Worm (Caenorhabditis elegans): ENCODE data around the gene R12B2.7.

R12B2.7 gene

DNA sequence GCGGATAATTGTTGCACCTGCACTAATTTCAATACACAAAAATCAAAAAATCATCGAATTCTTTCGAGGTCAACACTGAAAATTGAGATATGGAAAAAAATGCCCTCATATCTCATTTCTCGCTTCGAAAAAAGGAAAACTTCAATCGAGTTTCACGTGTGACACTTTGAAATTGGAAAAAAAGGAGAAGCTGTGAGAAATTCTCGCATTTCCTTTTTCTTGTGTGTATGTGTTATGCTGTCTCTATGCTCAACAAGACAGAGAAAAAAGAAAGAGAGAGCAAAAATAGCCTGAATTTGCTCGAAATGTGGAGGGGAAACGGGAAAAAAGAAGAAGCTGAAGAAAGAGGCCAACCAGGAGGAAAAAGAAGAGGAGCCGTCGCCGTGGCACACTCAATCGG is 31.6 kb downstream of the R12B2.7 start:
- no peak for TF ChIP-seq lag-1 (GFP tag; IDR thresholded peaks at IDR 0.05)
- TF ChIP-seq madf-6 (GFP tag; IDR thresholded peaks at IDR 0.05): no peak

DNA sequence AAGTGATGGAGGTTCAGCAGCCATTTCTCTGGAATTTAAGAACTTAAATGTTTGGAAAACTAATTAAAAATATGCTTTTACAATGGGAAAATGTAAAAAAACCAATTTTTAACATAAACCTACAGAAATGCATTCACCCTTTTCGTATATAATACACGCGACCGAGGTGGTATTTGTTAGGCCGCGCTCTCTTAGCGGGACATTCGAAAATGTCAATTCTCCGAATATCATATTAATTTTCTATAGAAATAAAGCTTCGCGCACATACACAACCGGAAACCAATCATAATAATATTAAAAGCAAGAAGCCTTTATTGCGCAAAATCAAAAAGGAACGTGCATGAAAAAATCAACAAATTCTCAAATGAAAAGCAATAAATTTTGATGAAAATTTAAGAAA is 38.4 kb downstream of the R12B2.7 start, which contains the start of gene ddx-23:
Gene ddx-23 (minus strand): TSS at position 30 of the 400 bp plus-strand sequence.
- TF ChIP-seq rcor-1 (GFP tag; IDR thresholded peaks at IDR 0.05) (no peak), Y56A3A.18 (GFP tag; IDR thresholded peaks at IDR 0.05) (0 out of 2 replicates have a peak, but pooled peaks have one; percentile 65), let-607 (tag; optimal IDR thresholded peaks at IDR 0.05) (no peak), K11D2.4 (GFP tag; IDR thresholded peaks at IDR 0.05) (no peak), B0019.2 (GFP tag; conservative IDR thresholded peaks at IDR 0.05) (no peak), egrh-3 (GFP tag; IDR thresholded peaks at IDR 0.05) (no peak), cebp-2 (GFP tag; IDR thresholded peaks at IDR 0.05) (no peak), hlh-12 (tag; optimal IDR thresholded peaks at IDR 0.05) (peak; percentile 28), mes-4 (tag; optimal IDR thresholded peaks at IDR 0.05) (no peak), snpc-3.4 (tag; optimal IDR thresholded peaks at IDR 0.05) (peak; percentile 69), gei-17 (GFP tag; optimal IDR thresholded peaks at IDR 0.05) (peak; percentile 12), madf-10 (tag; optimal IDR thresholded peaks at IDR 0.05) (no peak), dpff-1 (tag; optimal IDR thresholded peaks at IDR 0.05) (no peak), unc-62 (GFP tag; optimal IDR thresholded peaks at IDR 0.05) (no peak), lin-26 (GFP tag; IDR thresholded peaks at IDR 0.05) (peak; percentile 28; the same call in 1 of the 2 replicates), F39B2.1 (GFP tag; IDR thresholded peaks at IDR 0.05) (peak; percentile 68; the same call in 1 of the 2 replicates), aptf-3 (GFP tag; IDR thresholded peaks at IDR 0.05) (0 out of 2 replicates have a peak, but pooled peaks have one; percentile 51), nhr-27 (tag; optimal IDR thresholded peaks at IDR 0.05) (no peak), mel-28 (tag; optimal IDR thresholded peaks at IDR 0.05; ENCODE audit: borderline replicate concordance) (no peak), rpc-1 (optimal IDR thresholded peaks at IDR 0.05) (no peak), rpc-1 (tag; optimal IDR thresholded peaks at IDR 0.05) (no peak), madf-8 (GFP tag; conservative IDR thresholded peaks at IDR 0.05) (no peak), C17E4.6 (GFP tag; IDR thresholded peaks at IDR 0.05) (no peak), ets-4 (GFP tag; optimal IDR thresholded peaks at IDR 0.05) (no peak), rec-8 (tag; optimal IDR thresholded peaks at IDR 0.05) (no peak), ceh-40 (GFP tag; IDR thresholded peaks at IDR 0.05) (no peak), B0035.1 (tag; optimal IDR thresholded peaks at IDR 0.05) (no peak), T07F8.4 (tag; optimal IDR thresholded peaks at IDR 0.05) (no peak), ztf-6 (GFP tag; IDR thresholded peaks at IDR 0.05) (no peak), madf-3 (GFP tag; IDR thresholded peaks at IDR 0.05) (no peak), F57A8.1 (GFP tag; optimal IDR thresholded peaks at IDR 0.05) (no peak), lsy-27 (tag; optimal IDR thresholded peaks at IDR 0.05; ENCODE audit: borderline replicate concordance, insufficient read depth) (no peak), tbp1 (GFP tag; optimal IDR thresholded peaks at IDR 0.05) (peak; percentile 45), F37B4.10 (GFP tag; IDR thresholded peaks at IDR 0.05) (no peak), fkh-3 (tag; optimal IDR thresholded peaks at IDR 0.05) (no peak), attf-5 (GFP tag; optimal IDR thresholded peaks at IDR 0.05) (peak; percentile 9), cebp-1 (GFP tag; IDR thresholded peaks at IDR 0.05) (no peak), cebp-1 (tag; optimal IDR thresholded peaks at IDR 0.05) (peak; percentile 39), Y53G8AR.9 (GFP tag; conservative IDR thresholded peaks at IDR 0.05) (no peak; the same call in 1 of the 2 replicates), die-1 (tag; optimal IDR thresholded peaks at IDR 0.05) (no peak), repo-1 (tag; optimal IDR thresholded peaks at IDR 0.05) (peak; percentile 62), aptf-2 (GFP tag; conservative IDR thresholded peaks at IDR 0.05) (no peak), ztf-22 (GFP tag; optimal IDR thresholded peaks at IDR 0.05) (no peak), bed-2 (GFP tag; IDR thresholded peaks at IDR 0.05) (no peak), sptf-2 (GFP tag; optimal IDR thresholded peaks at IDR 0.05) (no peak), zim-3 (tag; optimal IDR thresholded peaks at IDR 0.05) (no peak)

Data from whole organism, young adult.